Worm (Caenorhabditis elegans) whole organism, midembryonic: ENCODE measurements around the gene mab-7.

Source experiments
- T22C8.4 ChIP-seq: fragments of 200-800 bp; sonication (Bioruptor generic); IDR thresholded peaks from 2 replicates; pipeline ENCODE4 v1.3.6; 2022; ENCODE audit warnings: missing genetic modification characterization, missing compliant biosample characterization
- cog-1 ChIP-seq: sonication (generic microtip); optimal IDR thresholded peaks from 2 replicates; lab custom pipeline; 2016; ENCODE audit warnings: missing genetic modification characterization, missing compliant biosample characterization
- flt-1 ChIP-seq: fragments of 200-800 bp; sonication (Bioruptor generic); IDR thresholded peaks from 2 replicates; pipeline ENCODE4 v1.3.6; 2022; ENCODE audit warnings: missing genetic modification characterization, missing compliant biosample characterization
- klf-2 ChIP-seq: fragments of 200-800 bp; sonication (Bioruptor generic); conservative IDR thresholded peaks from 2 replicates; pipeline ENCODE4 v1.3.6; 2022; ENCODE audit warnings: missing genetic modification reagents, missing genetic modification characterization, missing compliant biosample characterization
- ref-1 ChIP-seq: fragments of 200-800 bp; sonication (Bioruptor generic); conservative IDR thresholded peaks from 2 replicates; pipeline ENCODE4 v1.3.6; 2022; ENCODE audit warnings: missing genetic modification reagents, missing genetic modification characterization, missing compliant biosample characterization
- tab-1 ChIP-seq: fragments of 200-800 bp; sonication (Bioruptor generic); IDR thresholded peaks from 2 replicates; pipeline ENCODE4 v1.3.6; 2022; ENCODE audit warnings: missing genetic modification characterization, missing compliant biosample characterization
- ztf-23 ChIP-seq: fragments of 200-800 bp; sonication (Bioruptor generic); IDR thresholded peaks from 2 replicates; pipeline ENCODE4 v1.3.6; 2022; ENCODE audit warnings: missing genetic modification reagents, missing genetic modification characterization, missing compliant biosample characterization
- ztf-29 ChIP-seq: fragments of 200-800 bp; sonication (Bioruptor generic); IDR thresholded peaks from 2 replicates; pipeline ENCODE4 v1.3.6; 2022; ENCODE audit warnings: missing genetic modification reagents, missing genetic modification characterization, missing compliant biosample characterization

DNA sequence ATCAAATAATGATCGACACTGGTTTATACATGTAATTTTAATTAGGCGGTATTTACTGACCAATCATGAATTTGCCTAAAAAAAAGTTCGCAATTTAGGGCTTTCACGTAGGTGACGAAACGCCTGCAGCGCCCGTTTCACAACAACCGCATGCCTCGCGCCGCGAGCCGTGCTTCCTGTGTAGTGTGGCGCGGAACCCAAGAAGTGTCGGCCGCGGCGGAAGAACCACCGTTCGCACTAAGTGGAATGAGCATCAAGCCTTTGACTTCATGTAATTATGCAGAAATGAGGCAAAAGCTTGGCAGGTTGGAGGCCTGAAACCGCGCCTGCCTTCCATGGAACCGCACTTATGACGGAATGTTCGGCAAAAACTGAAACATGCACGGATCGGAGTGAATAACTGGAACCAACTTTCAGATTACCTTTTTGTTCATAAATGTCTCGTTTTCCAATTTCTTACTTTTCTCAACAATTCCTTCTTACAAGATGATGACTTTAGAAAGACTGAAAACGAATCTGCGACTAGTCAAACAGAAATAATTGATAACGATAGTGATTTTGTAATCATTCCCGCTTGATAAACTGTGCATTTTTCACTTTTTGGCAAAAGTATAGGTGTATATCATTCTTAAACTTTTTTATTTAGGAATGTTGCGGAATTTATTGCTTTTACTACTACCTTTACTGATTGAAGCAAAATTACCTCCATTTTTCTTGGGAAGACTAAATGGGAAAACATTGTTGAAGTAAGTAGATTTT is 25.7 kb downstream of the mab-7 start, which contains the start of gene F56F10.1:
- TF ChIP-seq cog-1 (no peak), flt-1 (GFP tag; lab: Robert Waterston, UW) (no peak), ztf-29 (GFP tag; lab: Robert Waterston, UW) (no peak), tab-1 (no peak), klf-2 (GFP tag; lab: Robert Waterston, UW) (no peak), ztf-23 (GFP tag; lab: Robert Waterston, UW) (no peak), T22C8.4 (no peak), ref-1 (no peak)
